Worm (Caenorhabditis elegans): Measurements from ENCODE around the gene CD4.11.

DNA sequence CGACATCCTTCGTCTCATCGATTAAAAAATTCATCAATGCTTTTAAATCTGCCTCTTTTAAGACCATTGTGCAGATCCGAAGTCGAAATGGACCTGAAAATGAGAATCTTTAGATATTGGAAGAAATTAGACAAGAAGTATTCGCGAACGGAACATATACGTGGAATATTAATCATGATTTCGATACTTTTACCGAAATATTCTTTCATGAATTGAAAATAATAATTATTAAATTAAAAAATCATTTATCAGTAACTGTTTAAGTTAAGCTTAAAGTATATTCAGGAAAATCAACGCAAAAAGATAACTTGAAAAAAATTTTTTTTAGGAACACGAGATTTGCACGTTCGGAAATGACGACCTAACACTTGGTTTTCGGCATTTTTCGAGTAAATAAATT lies 16.3 kb downstream of the CD4.11 start, which contains the start of gene CD4.8:
- no peak for TF ChIP-seq R02D3.7 (tag; optimal IDR thresholded peaks at IDR 0.05)
- TF ChIP-seq nfya-1 (tag; optimal IDR thresholded peaks at IDR 0.05; ENCODE audit: insufficient read depth) = no peak
- no peak for TF ChIP-seq nhr-77 (tag; optimal IDR thresholded peaks at IDR 0.05)
- no peak for TF ChIP-seq elt-3 (tag; optimal IDR thresholded peaks at IDR 0.05)
- no peak for TF ChIP-seq elt-2 (tag; optimal IDR thresholded peaks at IDR 0.05)
- no peak for TF ChIP-seq zag-1 (tag; optimal IDR thresholded peaks at IDR 0.05)

All from whole organism, L3 larva.